In genomic region chrV:3391005-3391404, ce11 we compare ENCODE assay signal across 5 worm cellular contexts.
TF ChIP-seq lines count a peak whose summit lies in the region.

No protein-coding gene starts in this region.

TF ChIP-seq in whole organism, L1 larva, 84 proteins besides CTCF, POLR2A, EP300 and RAD21 (continues in another document):
- TF ChIP-seq nhr-90 (tag; optimal IDR thresholded peaks at IDR 0.05; lab: Kevin White, UChicago; ENCODE audit: poor library complexity), result peak; percentile 81
- TF ChIP-seq unc-86 (tag; optimal IDR thresholded peaks at IDR 0.05; lab: Kevin White, UChicago), result peak; percentile 16
- no peak for TF ChIP-seq C34B4.2 (tag; optimal IDR thresholded peaks at IDR 0.05; lab: Kevin White, UChicago)
- no peak for TF ChIP-seq unc-98 (GFP tag; IDR thresholded peaks at IDR 0.05; lab: Robert Waterston, UW)
- TF ChIP-seq dpl-1 (GFP tag; optimal IDR thresholded peaks at IDR 0.05; lab: Kevin White, UChicago), result peak; percentile 60 to 81 (median 76)
- TF ChIP-seq grh-1 (GFP tag; IDR thresholded peaks at IDR 0.05; lab: Robert Waterston, UW), result peak; percentile 95
- no peak for TF ChIP-seq hlh-4 (tag; optimal IDR thresholded peaks at IDR 0.05; lab: Kevin White, UChicago)
- no peak for TF ChIP-seq zip-4 (GFP tag; optimal IDR thresholded peaks at IDR 0.05; lab: Kevin White, UChicago)
- peak; percentile 73 for TF ChIP-seq skn-1 (tag; optimal IDR thresholded peaks at IDR 0.05; lab: Kevin White, UChicago)
- peak; percentile 17 for TF ChIP-seq dsc-1 (tag; optimal IDR thresholded peaks at IDR 0.05; lab: Kevin White, UChicago)
- peak; percentile 11 for TF ChIP-seq isw-1 (GFP tag; IDR thresholded peaks at IDR 0.05; lab: Robert Waterston, UW)
- no peak for TF ChIP-seq mef-2 (tag; optimal IDR thresholded peaks at IDR 0.05; lab: Kevin White, UChicago)
- TF ChIP-seq lin-14 (GFP tag; optimal IDR thresholded peaks at IDR 0.05; lab: Kevin White, UChicago), result peak; percentile 99
- TF ChIP-seq Y116A8C.19 (tag; optimal IDR thresholded peaks at IDR 0.05; lab: Kevin White, UChicago; ENCODE audit: borderline replicate concordance), result no peak
- TF ChIP-seq fos-1 (tag; optimal IDR thresholded peaks at IDR 0.05; lab: Kevin White, UChicago), result peak; percentile 43
- TF ChIP-seq egl-27 (tag; optimal IDR thresholded peaks at IDR 0.05; lab: Kevin White, UChicago), result no peak
- peak; percentile 68 to 88 for TF ChIP-seq lsy-2 (tag; optimal IDR thresholded peaks at IDR 0.05; lab: Kevin White, UChicago)
- peak; percentile 76 for TF ChIP-seq pag-3 (tag; optimal IDR thresholded peaks at IDR 0.05; lab: Kevin White, UChicago; ENCODE audit: borderline replicate concordance, insufficient read depth)

TF ChIP-seq in whole organism, L2 larva, 48 proteins besides CTCF, POLR2A, EP300 and RAD21 (continues in another document):
- TF ChIP-seq sem-4 (tag; optimal IDR thresholded peaks at IDR 0.05; lab: Kevin White, UChicago) (peak; percentile 73), lin-13 (GFP tag; optimal IDR thresholded peaks at IDR 0.05; lab: Kevin White, UChicago) (peak; percentile 76), mbf-1 (tag; optimal IDR thresholded peaks at IDR 0.05; lab: Kevin White, UChicago) (no peak), ceh-82 (tag; optimal IDR thresholded peaks at IDR 0.05; lab: Kevin White, UChicago) (no peak), F13H6.1 (tag; optimal IDR thresholded peaks at IDR 0.05; lab: Kevin White, UChicago) (peak; percentile 90), mdl-1 (tag; optimal IDR thresholded peaks at IDR 0.05; lab: Kevin White, UChicago) (peak in 1 of 2 experiments; percentile 60), ceh-16 (tag; optimal IDR thresholded peaks at IDR 0.05; lab: Kevin White, UChicago) (no peak), sma-3 (GFP tag; optimal IDR thresholded peaks at IDR 0.05; lab: Kevin White, UChicago) (peak; percentile 88), nhr-77 (tag; optimal IDR thresholded peaks at IDR 0.05; lab: Kevin White, UChicago) (no peak), nhr-21 (tag; optimal IDR thresholded peaks at IDR 0.05; lab: Kevin White, UChicago) (peak; percentile 84), nhr-12 (tag; optimal IDR thresholded peaks at IDR 0.05; lab: Kevin White, UChicago) (no peak), lin-11 (tag; optimal IDR thresholded peaks at IDR 0.05; lab: Kevin White, UChicago) (peak; percentile 37), ztf-1 (GFP tag; conservative IDR thresholded peaks at IDR 0.05; lab: Robert Waterston, UW) (no peak), blmp-1 (tag; optimal IDR thresholded peaks at IDR 0.05; lab: Kevin White, UChicago; ENCODE audit: insufficient read depth) (peak; percentile 29), nhr-237 (tag; optimal IDR thresholded peaks at IDR 0.05; lab: Kevin White, UChicago) (no peak), nhr-11 (tag; optimal IDR thresholded peaks at IDR 0.05; lab: Kevin White, UChicago) (no peak), dmd-4 (tag; optimal IDR thresholded peaks at IDR 0.05; lab: Kevin White, UChicago) (no peak), nhr-23 (tag; optimal IDR thresholded peaks at IDR 0.05; lab: Kevin White, UChicago) (no peak), peb-1 (tag; optimal IDR thresholded peaks at IDR 0.05; lab: Kevin White, UChicago) (no peak)

TF ChIP-seq in whole organism, L3 larva, 47 proteins besides CTCF, POLR2A, EP300 and RAD21 (continues in another document):
- TF ChIP-seq nfya-1 (tag; optimal IDR thresholded peaks at IDR 0.05; lab: Kevin White, UChicago; ENCODE audit: insufficient read depth) (peak; percentile 85), nhr-67 (tag; optimal IDR thresholded peaks at IDR 0.05; lab: Kevin White, UChicago) (no peak), tbx-2 (tag; optimal IDR thresholded peaks at IDR 0.05; lab: Kevin White, UChicago) (peak; percentile 61), egl-27 (tag; optimal IDR thresholded peaks at IDR 0.05; lab: Kevin White, UChicago) (no peak), skn-1 (tag; optimal IDR thresholded peaks at IDR 0.05; lab: Kevin White, UChicago) (no peak), jun-1 (tag; optimal IDR thresholded peaks at IDR 0.05; lab: Kevin White, UChicago) (peak; percentile 82), pha-4 (tag; optimal IDR thresholded peaks at IDR 0.05; lab: Kevin White, UChicago) (no peak), egl-5 (tag; optimal IDR thresholded peaks at IDR 0.05; lab: Kevin White, UChicago) (peak; percentile 73), ZK546.5 (tag; optimal IDR thresholded peaks at IDR 0.05; lab: Kevin White, UChicago) (no peak), ceh-82 (tag; optimal IDR thresholded peaks at IDR 0.05; lab: Kevin White, UChicago) (no peak), nhr-12 (tag; optimal IDR thresholded peaks at IDR 0.05; lab: Kevin White, UChicago) (no peak), snpc-4 (tag; optimal IDR thresholded peaks at IDR 0.05; lab: Kevin White, UChicago) (peak; percentile 69), hmg-11 (tag; optimal IDR thresholded peaks at IDR 0.05; lab: Kevin White, UChicago) (peak; percentile 21), fkh-10 (GFP tag; optimal IDR thresholded peaks at IDR 0.05; lab: Kevin White, UChicago) (no peak), zag-1 (tag; optimal IDR thresholded peaks at IDR 0.05; lab: Kevin White, UChicago) (no peak), ztf-4 (tag; optimal IDR thresholded peaks at IDR 0.05; lab: Kevin White, UChicago) (no peak), ztf-11 (tag; optimal IDR thresholded peaks at IDR 0.05; lab: Kevin White, UChicago) (no peak), ceh-9 (tag; optimal IDR thresholded peaks at IDR 0.05; lab: Kevin White, UChicago) (no peak), lsy-12 (tag; optimal IDR thresholded peaks at IDR 0.05; lab: Kevin White, UChicago) (peak; percentile 28), nhr-43 (tag; optimal IDR thresholded peaks at IDR 0.05; lab: Kevin White, UChicago; ENCODE audit: poor library complexity, severe bottlenecking) (peak; percentile 94)

TF ChIP-seq in whole organism, L4 larva, 104 proteins besides CTCF, POLR2A, EP300 and RAD21 (continues in another document):
- no peak for TF ChIP-seq daf-12 (tag; optimal IDR thresholded peaks at IDR 0.05; lab: Kevin White, UChicago)
- peak; percentile 93 for TF ChIP-seq hlh-11 (tag; optimal IDR thresholded peaks at IDR 0.05; lab: Kevin White, UChicago)
- TF ChIP-seq dpl-1 (GFP tag; optimal IDR thresholded peaks at IDR 0.05; lab: Kevin White, UChicago), result peak; percentile 69
- TF ChIP-seq daf-19 (GFP tag; conservative IDR thresholded peaks at IDR 0.05; lab: Robert Waterston, UW), result no peak
- TF ChIP-seq nhr-11 (tag; optimal IDR thresholded peaks at IDR 0.05; lab: Kevin White, UChicago), result peak; percentile 83
- peak; percentile 12 for TF ChIP-seq nhr-10 (tag; optimal IDR thresholded peaks at IDR 0.05; lab: Kevin White, UChicago)
- TF ChIP-seq Y105C5A.15 (GFP tag; IDR thresholded peaks at IDR 0.05; lab: Robert Waterston, UW), result no peak
- peak; percentile 71 for TF ChIP-seq rbr-2 (tag; optimal IDR thresholded peaks at IDR 0.05; lab: Kevin White, UChicago)
- no peak for TF ChIP-seq fos-1 (tag; optimal IDR thresholded peaks at IDR 0.05; lab: Kevin White, UChicago)
- TF ChIP-seq nhr-25 (tag; optimal IDR thresholded peaks at IDR 0.05; lab: Kevin White, UChicago; ENCODE audit: borderline replicate concordance, insufficient read depth), result peak; percentile 91
- TF ChIP-seq nhr-6 (tag; optimal IDR thresholded peaks at IDR 0.05; lab: Kevin White, UChicago), result peak; percentile 86
- no peak for TF ChIP-seq ztf-11 (tag; optimal IDR thresholded peaks at IDR 0.05; lab: Kevin White, UChicago)
- 0 out of 2 replicates have a peak, but pooled peaks have one; percentile 31 for TF ChIP-seq tra-1 (GFP tag; IDR thresholded peaks at IDR 0.05; lab: Robert Waterston, UW)
- peak; percentile 94 for TF ChIP-seq dmd-6 (GFP tag; IDR thresholded peaks at IDR 0.05; lab: Robert Waterston, UW)
- peak; percentile 94 for TF ChIP-seq nhr-28 (tag; optimal IDR thresholded peaks at IDR 0.05; lab: Kevin White, UChicago)
- peak; percentile 95 for TF ChIP-seq aha-1 (tag; lab: Kevin White, UChicago)
- no peak; the same call in 1 of the 2 replicates for TF ChIP-seq mxl-2 (GFP tag; conservative IDR thresholded peaks at IDR 0.05; lab: Robert Waterston, UW)
- TF ChIP-seq F37D6.2 (tag; optimal IDR thresholded peaks at IDR 0.05; lab: Kevin White, UChicago), result no peak
- peak; percentile 38 for TF ChIP-seq lin-13 (GFP tag; optimal IDR thresholded peaks at IDR 0.05; lab: Kevin White, UChicago)
- TF ChIP-seq pqm-1 (tag; optimal IDR thresholded peaks at IDR 0.05; lab: Kevin White, UChicago), result no peak
- TF ChIP-seq zfp-3 (GFP tag; conservative IDR thresholded peaks at IDR 0.05; lab: Robert Waterston, UW), result no peak

TF ChIP-seq in whole organism, young adult, 124 proteins besides CTCF, POLR2A, EP300 and RAD21 (continues in another document):
- TF ChIP-seq xnd-1 (tag; optimal IDR thresholded peaks at IDR 0.05; lab: Kevin White, UChicago) (no peak), pha-4 (tag; optimal IDR thresholded peaks at IDR 0.05; lab: Kevin White, UChicago) (no peak), dpff-1 (tag; optimal IDR thresholded peaks at IDR 0.05; lab: Kevin White, UChicago) (no peak), fkh-3 (tag; optimal IDR thresholded peaks at IDR 0.05; lab: Kevin White, UChicago) (no peak), tlf-1 (GFP tag; optimal IDR thresholded peaks at IDR 0.05; lab: Kevin White, UChicago) (no peak), C06A6.2 (GFP tag; conservative IDR thresholded peaks at IDR 0.05; lab: Robert Waterston, UW) (peak; percentile 44; the same call in 1 of the 2 replicates), D2030.7 (GFP tag; IDR thresholded peaks at IDR 0.05; lab: Robert Waterston, UW) (no peak), ceh-58 (GFP tag; IDR thresholded peaks at IDR 0.05; lab: Robert Waterston, UW) (no peak), snpc-3.4 (tag; optimal IDR thresholded peaks at IDR 0.05; lab: Kevin White, UChicago) (no peak), unc-62 (GFP tag; optimal IDR thresholded peaks at IDR 0.05; lab: Kevin White, UChicago) (no peak), attf-6 (GFP tag; IDR thresholded peaks at IDR 0.05; lab: Robert Waterston, UW) (no peak), mel-28 (tag; optimal IDR thresholded peaks at IDR 0.05; lab: Kevin White, UChicago; ENCODE audit: borderline replicate concordance) (no peak), snpc-1.1 (tag; optimal IDR thresholded peaks at IDR 0.05; lab: Kevin White, UChicago; ENCODE audit: insufficient read depth) (no peak), Y56A3A.18 (GFP tag; IDR thresholded peaks at IDR 0.05; lab: Robert Waterston, UW) (no peak), nfya-1 (tag; optimal IDR thresholded peaks at IDR 0.05; lab: Kevin White, UChicago; ENCODE audit: borderline replicate concordance, insufficient read depth) (no peak), mcd-1 (GFP tag; IDR thresholded peaks at IDR 0.05; lab: Robert Waterston, UW) (peak; percentile 37; the same call in 1 of the 2 replicates), nfyb-1 (GFP tag; IDR thresholded peaks at IDR 0.05; lab: Robert Waterston, UW) (0 out of 2 replicates have a peak, but pooled peaks have one; percentile 47), ztf-6 (GFP tag; IDR thresholded peaks at IDR 0.05; lab: Robert Waterston, UW) (no peak), nhr-90 (tag; optimal IDR thresholded peaks at IDR 0.05; lab: Kevin White, UChicago) (no peak), cebp-2 (GFP tag; IDR thresholded peaks at IDR 0.05; lab: Robert Waterston, UW) (no peak), lin-35 (GFP tag; optimal IDR thresholded peaks at IDR 0.05; lab: Kevin White, UChicago) (peak in 1 of 3 experiments; percentile 72), ztf-25 (GFP tag; IDR thresholded peaks at IDR 0.05; lab: Robert Waterston, UW) (no peak), him-1 (tag; optimal IDR thresholded peaks at IDR 0.05; lab: Kevin White, UChicago) (no peak)
